Worm (Caenorhabditis elegans) whole organism, L4 larva: ENCODE results near the gene algn-3.
A peak's percentile ranks its signal among the peaks of the same experiment; 100 is the strongest.

Experiments
- ceh-62 ChIP-seq: sonication (generic microtip); optimal IDR thresholded peaks from 2 replicates; lab custom pipeline; 2017; ENCODE audit warnings: missing biosample characterization, missing genetic modification characterization
- dmd-8 ChIP-seq: fragments of 200-800 bp; sonication (Bioruptor generic); IDR thresholded peaks from 2 replicates; pipeline ENCODE4 v1.3.6; 2022; ENCODE audit warnings: missing genetic modification characterization, missing compliant biosample characterization
- egl-43 ChIP-seq: fragments of 200-800 bp; sonication (Bioruptor generic); IDR thresholded peaks from 2 replicates; pipeline ENCODE4 v1.3.6; 2022; ENCODE audit warnings: missing genetic modification reagents, missing genetic modification characterization, missing compliant biosample characterization
- lir-3 ChIP-seq: sonication (generic microtip); optimal IDR thresholded peaks from 2 replicates; lab custom pipeline; 2016; ENCODE audit warnings: mild to moderate bottlenecking, missing genetic modification characterization, missing compliant biosample characterization
- mxl-2 ChIP-seq: fragments of 200-800 bp; sonication (Bioruptor generic); conservative IDR thresholded peaks from 2 replicates; pipeline ENCODE4 v1.3.6; 2022; ENCODE audit warnings: missing genetic modification reagents, missing genetic modification characterization, missing compliant biosample characterization
- nhr-41 ChIP-seq: fragments of 200-800 bp; sonication (Bioruptor generic); IDR thresholded peaks from 2 replicates; pipeline ENCODE4 v1.3.6; 2022; ENCODE audit warnings: missing genetic modification reagents, missing genetic modification characterization, missing compliant biosample characterization
- nhr-42 ChIP-seq: fragments of 200-800 bp; sonication (Bioruptor generic); IDR thresholded peaks from 2 replicates; pipeline ENCODE4 v1.3.6; 2022; ENCODE audit warnings: missing genetic modification characterization, missing compliant biosample characterization
- nhr-6 ChIP-seq: fragments of 150-350 bp; optimal IDR thresholded peaks from 2 replicates; lab custom pipeline; 2014; ENCODE audit warnings: missing biosample characterization, missing genetic modification characterization
- php-3 ChIP-seq: fragments of 200-800 bp; sonication (Bioruptor generic); IDR thresholded peaks from 2 replicates; pipeline ENCODE4 v1.3.6; 2022; ENCODE audit warnings: missing genetic modification reagents, missing genetic modification characterization, missing compliant biosample characterization
- saeg-2 ChIP-seq: fragments of 200-800 bp; sonication (Bioruptor generic); IDR thresholded peaks from 2 replicates; pipeline ENCODE4 v1.3.6; 2022; ENCODE audit warnings: missing genetic modification reagents, missing genetic modification characterization, missing compliant biosample characterization
- set-16 ChIP-seq: fragments of 200-800 bp; sonication (Bioruptor generic); IDR thresholded peaks from 2 replicates; pipeline ENCODE4 v1.3.6; 2022; ENCODE audit warnings: missing genetic modification reagents, missing genetic modification characterization, missing compliant biosample characterization

Gene algn-3

DNA sequence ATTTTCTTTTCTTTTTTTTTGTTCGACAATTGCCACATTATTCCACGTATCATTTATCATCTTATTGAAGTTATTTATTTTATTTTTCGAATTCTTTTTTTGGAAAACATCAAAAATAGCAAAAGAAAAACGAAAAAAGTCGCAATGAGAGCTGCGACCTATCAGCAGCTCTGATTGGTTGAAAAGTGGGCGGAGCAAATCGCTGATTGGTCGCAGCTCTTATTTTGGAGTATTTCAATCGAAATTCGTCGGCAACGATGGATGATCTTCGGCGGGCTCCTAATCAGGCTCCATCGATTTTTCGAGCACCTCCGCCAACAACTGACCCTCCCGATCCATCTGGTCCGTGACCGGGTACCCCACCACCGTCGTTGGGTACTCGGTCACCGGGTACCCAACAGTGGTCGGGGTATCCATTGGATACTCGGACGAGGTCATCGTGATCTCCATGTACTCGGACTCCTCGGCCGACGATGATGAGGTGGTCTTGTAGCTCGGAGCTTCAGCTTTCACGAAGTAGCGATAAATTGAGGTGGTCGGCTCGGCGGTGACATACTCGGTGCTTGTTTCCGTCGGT, 42.7 kb downstream of the algn-3 start:
- no peak for TF ChIP-seq mxl-2 (GFP tag; lab: Robert Waterston, UW)
- 0 out of 2 replicates have a peak, but pooled peaks have one; percentile 7 for TF ChIP-seq egl-43 (GFP tag; lab: Robert Waterston, UW)
- peak; percentile 36; the same call in 1 of the 2 replicates for TF ChIP-seq nhr-42 (GFP tag; lab: Robert Waterston, UW)
- no peak for TF ChIP-seq dmd-8
- peak; percentile 77 for TF ChIP-seq set-16 (GFP tag; lab: Robert Waterston, UW)
- no peak for TF ChIP-seq php-3 (GFP tag; lab: Robert Waterston, UW)
- TF ChIP-seq saeg-2 (GFP tag; lab: Robert Waterston, UW): no peak
- peak; percentile 27; the same call in 1 of the 2 replicates for TF ChIP-seq nhr-41 (GFP tag; lab: Robert Waterston, UW)

ce11 chrII:14086931-14087330, 45.7 kb downstream of the algn-3 start:
- TF ChIP-seq ceh-62 (tag; lab: Kevin White, UChicago): no peak
- peak; percentile 97 for TF ChIP-seq set-16 (GFP tag; lab: Robert Waterston, UW)

DNA sequence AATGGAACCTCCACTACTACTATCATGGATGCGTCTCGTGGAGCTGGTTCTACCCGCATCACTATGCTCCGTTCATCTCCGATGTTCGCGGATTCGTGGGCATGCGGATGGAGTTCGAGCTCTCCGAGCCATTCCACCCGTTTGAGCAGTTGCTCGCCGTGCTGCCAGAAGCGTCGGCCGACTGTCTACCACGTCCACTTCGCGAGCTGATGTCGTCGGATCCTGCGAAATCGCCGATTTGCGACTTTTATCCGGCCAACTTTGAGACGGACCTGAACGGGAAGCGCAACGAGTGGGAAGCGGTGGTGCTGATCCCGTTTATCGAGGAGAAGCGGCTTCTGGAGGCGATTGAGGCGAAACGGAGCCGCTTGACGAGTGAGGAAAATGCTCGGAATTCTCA, 54.8 kb downstream of the algn-3 start:
- TF ChIP-seq set-16 (GFP tag; lab: Robert Waterston, UW) (peak; percentile 89), nhr-6 (tag; lab: Kevin White, UChicago) (no peak), php-3 (GFP tag; lab: Robert Waterston, UW) (no peak), lir-3 (tag; lab: Kevin White, UChicago) (no peak)
